Fruit fly (Drosophila melanogaster): Measurements from ENCODE around the gene CG7906.

Gene CG7906

dm6 chr3L:14272109-14273070 is 36.0 kb downstream of the CG7906 start:
- TF ChIP-seq CTCF (optimal IDR thresholded peaks at IDR 0.05) = no peak
- TF ChIP-seq CG8478 (optimal IDR thresholded peaks at IDR 0.05) = no peak

DNA sequence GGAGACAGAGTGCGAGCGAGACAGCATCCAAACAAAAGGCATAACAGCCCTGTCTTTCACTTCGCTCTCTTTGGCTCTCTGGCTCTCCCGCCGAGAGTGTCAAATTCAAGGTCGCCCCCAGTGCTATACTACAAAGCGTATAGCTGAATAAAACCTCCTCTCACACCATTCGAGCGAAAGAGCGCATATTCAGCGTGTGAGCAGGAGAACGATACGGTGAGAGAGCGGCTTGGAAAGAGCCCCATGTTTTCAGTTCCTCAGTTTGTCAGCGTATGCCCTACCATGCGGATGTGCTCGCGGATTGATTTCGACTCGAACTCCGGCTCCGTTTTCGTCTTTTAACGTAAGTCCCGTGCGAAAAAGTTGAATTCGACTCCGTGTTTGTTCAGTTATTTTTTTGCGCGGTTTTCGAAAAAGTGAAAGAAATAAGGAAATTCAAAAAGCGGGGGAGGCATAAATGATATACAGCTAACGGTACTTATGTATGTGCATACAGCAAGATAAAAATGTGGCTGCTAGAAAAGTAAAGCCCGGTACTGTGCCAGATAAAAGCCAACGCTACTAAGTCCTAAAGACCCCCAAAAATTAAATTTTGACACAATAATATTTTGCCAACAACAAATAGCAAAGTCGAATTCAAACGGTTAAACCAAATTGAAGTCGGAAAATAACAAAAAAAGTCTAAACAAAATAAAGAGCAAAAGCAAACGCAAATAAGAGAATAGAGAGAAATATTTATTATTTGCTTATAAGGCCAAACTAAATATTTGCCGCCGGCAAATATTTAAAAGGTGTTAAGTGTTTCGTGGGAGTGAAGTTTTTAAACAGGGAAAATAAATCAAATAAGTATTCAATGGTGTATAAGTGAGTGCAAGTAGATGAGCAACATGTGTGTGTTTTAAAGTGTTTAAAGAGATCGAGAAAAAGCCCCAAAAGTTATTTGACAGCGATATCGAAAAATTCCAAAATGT is 37.9 kb downstream of the CG7906 start, which contains the start of gene fz:
Gene fz, plus strand, starts transcription at position 256 of the 971 bp plus-strand sequence.
- TF ChIP-seq CTCF (optimal IDR thresholded peaks at IDR 0.05) (peak; percentile 27 to 43), CG8478 (optimal IDR thresholded peaks at IDR 0.05) (no peak)

- TF ChIP-seq CG8478 (optimal IDR thresholded peaks at IDR 0.05) (no peak), CTCF (optimal IDR thresholded peaks at IDR 0.05) (no peak)
Measured at dm6 chr3L:14276129-14276528, 39.7 kb downstream of the CG7906 start.

dm6 chr3L:14282139-14282538 is 45.7 kb downstream of the CG7906 start:
- TF ChIP-seq CTCF (optimal IDR thresholded peaks at IDR 0.05) (no peak), CG8478 (optimal IDR thresholded peaks at IDR 0.05) (no peak)

DNA sequence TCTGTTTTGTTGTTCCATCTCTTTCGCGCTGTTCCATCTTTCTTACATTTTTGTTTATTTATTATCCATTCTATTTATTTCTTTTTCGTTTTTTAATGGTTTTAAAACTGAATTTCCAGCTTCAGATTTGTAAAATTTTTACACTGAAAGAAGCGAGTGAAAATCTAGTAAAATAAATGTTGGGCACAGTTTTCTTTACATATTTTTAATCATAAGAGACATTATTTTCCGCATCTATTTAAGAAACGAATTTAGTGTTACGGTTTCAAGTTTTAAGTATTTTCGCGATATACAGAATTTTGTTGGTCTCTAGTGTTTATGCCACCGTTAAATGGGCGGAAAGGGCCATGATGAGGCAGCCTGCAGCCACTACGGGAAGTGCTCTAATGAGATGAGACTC is 51.4 kb downstream of the CG7906 start:
- TF ChIP-seq CTCF (optimal IDR thresholded peaks at IDR 0.05) (no peak), CG8478 (optimal IDR thresholded peaks at IDR 0.05) (no peak)

All from S2 (cell line).